Fruit fly (Drosophila melanogaster) whole organism, embryonic: ENCODE data around the gene Mkp3.
A peak's percentile ranks its signal among the peaks of the same experiment; 100 is the strongest.

Experiments used
- Adf1 ChIP-seq: fragments of 200-800 bp; sonication (Bioruptor generic); IDR thresholded peaks from 2 replicates; pipeline ENCODE4 v1.3.6; 2022; ENCODE audit warnings: missing biosample characterization, missing genetic modification characterization
- B-H1 ChIP-seq: fragments of 200-800 bp; sonication (Bioruptor generic); IDR thresholded peaks from 3 replicates; pipeline ENCODE4 v1.3.6; 2022; ENCODE audit warnings: missing biosample characterization, missing genetic modification characterization
- Blimp-1 ChIP-seq: fragments of 200-800 bp; sonication (Bioruptor generic); optimal IDR thresholded peaks from 3 replicates; lab custom pipeline; 2018; ENCODE audit warnings: missing biosample characterization, missing genetic modification characterization, mild to moderate bottlenecking, moderate library complexity, missing genetic modification reagents
- CG10147 ChIP-seq: fragments of 200-800 bp; sonication (Bioruptor generic); optimal IDR thresholded peaks from 2 replicates; lab custom pipeline; 2019; ENCODE audit warnings: missing biosample characterization, mild to moderate bottlenecking, missing genetic modification characterization, moderate library complexity
- CG10431 ChIP-seq: fragments of 200-800 bp; sonication (Bioruptor generic); optimal IDR thresholded peaks from 3 replicates; lab custom pipeline; 2018; ENCODE audit warnings: missing biosample characterization, mild to moderate bottlenecking, missing genetic modification characterization
- CG10543 ChIP-seq: fragments of 200-800 bp; sonication (Bioruptor generic); optimal IDR thresholded peaks from 3 replicates; lab custom pipeline; 2017; ENCODE audit warnings: missing biosample characterization, mild to moderate bottlenecking, missing genetic modification characterization, moderate library complexity
- CG12942 ChIP-seq: fragments of 200-800 bp; sonication (Bioruptor generic); optimal IDR thresholded peaks from 3 replicates; lab custom pipeline; 2016; ENCODE audit warnings: missing biosample characterization, missing genetic modification characterization
- CG13424 ChIP-seq: fragments of 200-800 bp; sonication (Bioruptor generic); optimal IDR thresholded peaks from 2 replicates; lab custom pipeline; 2019; ENCODE audit warnings: missing biosample characterization, mild to moderate bottlenecking, missing genetic modification characterization, moderate library complexity
- CG14710 ChIP-seq: fragments of 200-800 bp; sonication (Bioruptor generic); optimal IDR thresholded peaks from 3 replicates; lab custom pipeline; 2019; ENCODE audit warnings: missing biosample characterization, mild to moderate bottlenecking, missing genetic modification characterization, moderate library complexity
- CG15479 ChIP-seq: fragments of 200-800 bp; sonication (Bioruptor generic); optimal IDR thresholded peaks from 3 replicates; lab custom pipeline; 2019; ENCODE audit warnings: missing biosample characterization, mild to moderate bottlenecking, missing genetic modification characterization, moderate library complexity
- CG1602 ChIP-seq: fragments of 200-800 bp; sonication (Bioruptor generic); optimal IDR thresholded peaks from 3 replicates; lab custom pipeline; 2016; ENCODE audit warnings: missing biosample characterization, missing genetic modification characterization
- CG2875 ChIP-seq: fragments of 200-800 bp; sonication (Bioruptor generic); optimal IDR thresholded peaks from 2 replicates; lab custom pipeline; 2017; ENCODE audit warnings: missing biosample characterization, mild to moderate bottlenecking, missing genetic modification characterization, missing genetic modification reagents
- CG31224 ChIP-seq: fragments of 200-800 bp; sonication (Bioruptor generic); IDR thresholded peaks from 2 replicates; pipeline ENCODE4 v1.3.6; 2022; ENCODE audit warnings: missing biosample characterization, missing genetic modification characterization
- CG31388 ChIP-seq: fragments of 200-800 bp; sonication (Bioruptor generic); optimal IDR thresholded peaks from 2 replicates; lab custom pipeline; 2016; ENCODE audit warnings: missing biosample characterization, missing genetic modification characterization
- CG33557 ChIP-seq: fragments of 200-800 bp; sonication (Bioruptor generic); optimal IDR thresholded peaks from 2 replicates; lab custom pipeline; 2019; ENCODE audit warnings: missing biosample characterization, mild to moderate bottlenecking, missing genetic modification characterization, moderate library complexity
- CG34376 ChIP-seq: fragments of 200-800 bp; sonication (Bioruptor generic); optimal IDR thresholded peaks from 2 replicates; lab custom pipeline; 2018; ENCODE audit warnings: missing biosample characterization, mild to moderate bottlenecking, missing genetic modification characterization
- CG3847 ChIP-seq: fragments of 200-800 bp; sonication (Bioruptor generic); IDR thresholded peaks from 2 replicates; pipeline ENCODE4 v1.3.6; 2022; ENCODE audit warnings: missing biosample characterization, missing genetic modification characterization
- CG3995 ChIP-seq: fragments of 200-800 bp; sonication (Bioruptor generic); optimal IDR thresholded peaks from 3 replicates; lab custom pipeline; 2016; ENCODE audit warnings: missing biosample characterization, missing genetic modification characterization
- CG5245 ChIP-seq: fragments of 200-800 bp; sonication (Bioruptor generic); optimal IDR thresholded peaks from 3 replicates; lab custom pipeline; 2016; ENCODE audit warnings: missing biosample characterization, missing genetic modification characterization
- CG6175 ChIP-seq: fragments of 200-800 bp; sonication (Bioruptor generic); IDR thresholded peaks from 3 replicates; pipeline ENCODE4 v1.3.6; 2022; ENCODE audit warnings: missing biosample characterization, missing genetic modification characterization
- CG6791 ChIP-seq: fragments of 200-800 bp; sonication (Bioruptor generic); IDR thresholded peaks from 3 replicates; pipeline ENCODE4 v1.3.6; 2022; ENCODE audit warnings: missing biosample characterization, missing genetic modification characterization; ENCODE audit not compliant: partially characterized antibody
- CG7357 ChIP-seq: fragments of 200-800 bp; sonication (Bioruptor generic); IDR thresholded peaks from 3 replicates; pipeline ENCODE4 v1.3.6; 2022; ENCODE audit warnings: missing biosample characterization, missing genetic modification characterization
- Camta ChIP-seq: fragments of 200-800 bp; sonication (Bioruptor generic); optimal IDR thresholded peaks from 2 replicates; lab custom pipeline; 2016; ENCODE audit warnings: missing biosample characterization, missing genetic modification characterization
- CrebB ChIP-seq: fragments of 200-800 bp; sonication (Bioruptor generic); optimal IDR thresholded peaks from 3 replicates; lab custom pipeline; 2018; ENCODE audit warnings: missing biosample characterization, mild to moderate bottlenecking, missing genetic modification characterization
- ERR ChIP-seq: fragments of 200-800 bp; sonication (Bioruptor generic); optimal IDR thresholded peaks from 2 replicates; lab custom pipeline; 2016; ENCODE audit warnings: missing biosample characterization, missing genetic modification characterization
- Fer2 ChIP-seq: fragments of 200-800 bp; sonication (Bioruptor generic); optimal IDR thresholded peaks from 2 replicates; lab custom pipeline; 2018; ENCODE audit warnings: missing biosample characterization, mild to moderate bottlenecking, missing genetic modification characterization, moderate library complexity
- Hmr ChIP-seq: fragments of 200-800 bp; sonication (Bioruptor generic); optimal IDR thresholded peaks from 3 replicates; lab custom pipeline; 2017; ENCODE audit warnings: mild to moderate bottlenecking, missing biosample characterization, missing genetic modification reagents, missing genetic modification characterization
- Jarid2 ChIP-seq: fragments of 200-800 bp; sonication (Bioruptor generic); optimal IDR thresholded peaks from 3 replicates; lab custom pipeline; 2017; ENCODE audit warnings: mild to moderate bottlenecking, missing biosample characterization, missing genetic modification reagents, missing genetic modification characterization
- Kr ChIP-seq: fragments of 200-800 bp; sonication (Bioruptor generic); optimal IDR thresholded peaks from 2 replicates; lab custom pipeline; 2017; ENCODE audit warnings: missing biosample characterization, mild to moderate bottlenecking, missing genetic modification characterization
- Nf-YB ChIP-seq: fragments of 200-800 bp; sonication (Bioruptor generic); optimal IDR thresholded peaks from 3 replicates; lab custom pipeline; 2019; ENCODE audit warnings: missing biosample characterization, mild to moderate bottlenecking, missing genetic modification characterization, moderate library complexity
- Opbp ChIP-seq: fragments of 200-800 bp; sonication (Bioruptor generic); IDR thresholded peaks from 3 replicates; pipeline ENCODE4 v1.3.6; 2022; ENCODE audit warnings: missing biosample characterization, missing genetic modification characterization; ENCODE audit not compliant: partially characterized antibody
- Optix ChIP-seq: fragments of 200-800 bp; sonication (Bioruptor generic); IDR thresholded peaks from 3 replicates; pipeline ENCODE4 v1.3.6; 2022; ENCODE audit warnings: missing biosample characterization, missing genetic modification characterization
- Six4 ChIP-seq: fragments of 200-800 bp; sonication (Bioruptor generic); optimal IDR thresholded peaks from 2 replicates; lab custom pipeline; 2016; ENCODE audit warnings: missing biosample characterization, missing genetic modification characterization
- Usf ChIP-seq: fragments of 200-800 bp; sonication (Bioruptor generic); optimal IDR thresholded peaks from 2 replicates; lab custom pipeline; 2017; ENCODE audit warnings: missing genotype, missing biosample characterization, missing genetic modification characterization
- corto ChIP-seq: fragments of 200-800 bp; sonication (Bioruptor generic); optimal IDR thresholded peaks from 2 replicates; lab custom pipeline; 2016; ENCODE audit warnings: missing biosample characterization, mild to moderate bottlenecking, missing genetic modification characterization, moderate library complexity
- dm ChIP-seq: fragments of 200-800 bp; sonication (Bioruptor generic); optimal IDR thresholded peaks from 3 replicates; lab custom pipeline; 2016; ENCODE audit warnings: missing biosample characterization, missing genetic modification characterization
- ewg ChIP-seq: fragments of 200-800 bp; sonication (Bioruptor generic); optimal IDR thresholded peaks from 3 replicates; lab custom pipeline; 2017; ENCODE audit warnings: mild to moderate bottlenecking, missing biosample characterization, missing genetic modification reagents, missing genetic modification characterization
- gcm ChIP-seq: fragments of 200-800 bp; sonication (Bioruptor generic); optimal IDR thresholded peaks from 2 replicates; lab custom pipeline; 2019; ENCODE audit warnings: missing biosample characterization, mild to moderate bottlenecking, missing genetic modification characterization, moderate library complexity
- hkb ChIP-seq, 2 experiments: fragments of 200-800 bp in 1 of 2; fragments of >200 bp in 1 of 2; sonication (Bioruptor generic) in 1 of 2; IDR thresholded peaks in 1 of 2; optimal IDR thresholded peaks in 1 of 2; 2 replicates each; pipeline versions ENCODE4 v1.3.6 to Lab custom; 2017 to 2022; ENCODE audit warnings: missing biosample characterization in 1 of 2, missing genetic modification characterization in 1 of 2
- lbe ChIP-seq: fragments of 200-800 bp; sonication (Bioruptor generic); optimal IDR thresholded peaks from 2 replicates; lab custom pipeline; 2016; ENCODE audit warnings: missing biosample characterization, mild to moderate bottlenecking, missing genetic modification characterization
- lola ChIP-seq, 3 experiments: fragments of >200 bp in 2 of 3; fragments of 200-800 bp in 1 of 3; sonication (Bioruptor generic) in 1 of 3; optimal IDR thresholded peaks; 2 replicates each; lab custom pipeline; 2017 to 2019; ENCODE audit warnings: missing biosample characterization in 3 of 3, missing genetic modification characterization in 3 of 3, mild to moderate bottlenecking in 1 of 3, moderate library complexity in 1 of 3
- tio ChIP-seq: fragments of 200-800 bp; sonication (Bioruptor generic); optimal IDR thresholded peaks from 2 replicates; lab custom pipeline; 2017; ENCODE audit warnings: missing biosample characterization, missing genetic modification characterization, inconsistent platforms
- toy ChIP-seq: fragments of 200-800 bp; sonication (Bioruptor generic); IDR thresholded peaks from 2 replicates; pipeline ENCODE4 v1.3.6; 2022; ENCODE audit warnings: missing biosample characterization, missing genetic modification characterization
- trem ChIP-seq: fragments of 200-800 bp; optimal IDR thresholded peaks from 3 replicates; lab custom pipeline; 2019; ENCODE audit warnings: missing biosample characterization, mild to moderate bottlenecking, missing genetic modification characterization, moderate library complexity
- twi ChIP-seq: fragments of 200-800 bp; optimal IDR thresholded peaks from 2 replicates; lab custom pipeline; 2019; ENCODE audit warnings: missing biosample characterization, mild to moderate bottlenecking, missing genetic modification characterization, moderate library complexity
- vnd ChIP-seq: fragments of 200-800 bp; sonication (Bioruptor generic); IDR thresholded peaks from 3 replicates; pipeline ENCODE4 v1.3.6; 2022; ENCODE audit warnings: missing biosample characterization, missing genetic modification characterization; ENCODE audit not compliant: partially characterized antibody

The Mkp3 gene

DNA sequence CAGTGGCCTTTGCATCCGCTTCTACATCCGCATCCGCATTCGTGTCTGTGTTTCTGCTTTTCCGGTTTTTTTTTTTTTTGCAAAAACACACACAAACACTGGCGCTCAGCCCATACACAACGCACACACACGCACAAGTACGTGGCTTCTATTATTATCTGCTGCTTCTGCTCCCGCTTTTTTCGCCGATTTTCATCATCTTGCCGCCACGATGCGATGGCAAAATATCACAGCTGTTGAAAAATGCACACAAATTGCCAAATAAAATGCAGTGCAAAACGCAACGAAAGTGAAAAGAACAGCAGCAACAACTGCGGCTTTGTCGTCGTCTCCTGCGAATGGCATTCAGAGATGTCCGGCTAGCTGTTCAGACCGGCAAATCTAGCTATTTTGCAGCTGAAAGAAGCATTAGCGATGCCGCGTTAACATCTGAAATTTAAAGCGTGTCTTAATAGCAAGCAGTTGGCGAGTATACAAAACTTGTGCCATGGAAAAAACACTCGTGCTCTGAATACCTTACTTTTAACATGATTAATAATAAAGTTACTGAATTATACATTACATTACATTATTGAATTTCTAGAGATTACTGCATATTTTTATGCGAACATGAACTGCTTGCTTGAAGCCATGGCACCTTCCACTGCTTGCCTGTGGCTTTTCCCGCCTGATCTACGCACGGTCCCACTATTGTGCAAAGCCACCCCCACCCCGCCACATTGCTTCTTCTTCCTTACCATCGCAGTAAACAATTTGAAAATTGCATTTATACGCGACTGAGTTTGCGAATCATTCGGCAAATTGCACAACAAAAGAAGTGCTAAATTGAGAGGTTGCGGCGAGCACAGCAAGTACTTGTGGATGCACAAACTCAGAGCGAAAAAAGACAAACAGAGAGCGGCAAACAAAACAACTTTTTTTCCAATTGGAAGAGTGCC lies 23.5 kb downstream of the Mkp3 start, which contains the start of the genes Ugt316A1 and Sfxn2 (continued):
- peak; percentile 43 for TF ChIP-seq CG34376
- peak; percentile 100 for TF ChIP-seq Blimp-1
- peak; percentile 22 for TF ChIP-seq CG1602
- TF ChIP-seq CG6175, result no peak
- TF ChIP-seq corto, result no peak
- peak; percentile 55 for TF ChIP-seq CrebB
- peak; percentile 93 for TF ChIP-seq CG15479 (GFP tag; lab: Kevin White, UChicago)
- TF ChIP-seq CG12942, result peak; percentile 30
- peak; percentile 12 for TF ChIP-seq twi (tag; lab: Kevin White, UChicago)
- TF ChIP-seq CG10543 (GFP tag; lab: Kevin White, UChicago), result no peak
- TF ChIP-seq CG3995 (GFP tag; lab: Kevin White, UChicago), result no peak
- TF ChIP-seq vnd (GFP tag; lab: Robert Waterston, UW), result no peak
- peak; percentile 51; the same call in 1 of the 3 replicates for TF ChIP-seq Optix
- no peak for TF ChIP-seq CG2875 (GFP tag; lab: Kevin White, UChicago)
- TF ChIP-seq toy (GFP tag; lab: Robert Waterston, UW), result no peak
- peak; percentile 1 for TF ChIP-seq lbe (GFP tag; lab: Kevin White, UChicago)
- peak; percentile 9 for TF ChIP-seq Camta (GFP tag; lab: Kevin White, UChicago)
- no peak for TF ChIP-seq tio (GFP tag; lab: Kevin White, UChicago)
- TF ChIP-seq ewg (GFP tag; lab: Kevin White, UChicago), result peak; percentile 46
- TF ChIP-seq CG5245 (GFP tag; lab: Kevin White, UChicago), result peak; percentile 16
- peak in 2 of 3 experiments; percentile 35 to 62 for TF ChIP-seq lola (GFP tag; optimal IDR thresholded peaks at IDR 0.05; lab: Kevin White, UChicago)
- TF ChIP-seq Opbp (GFP tag; lab: Robert Waterston, UW), result no peak; the same call in 2 of the 3 replicates
- peak; percentile 54 for TF ChIP-seq CG13424 (tag; lab: Kevin White, UChicago)
- no peak for TF ChIP-seq CG31388 (GFP tag; lab: Kevin White, UChicago)
- TF ChIP-seq Adf1 (GFP tag; lab: Robert Waterston, UW), result no peak; the same call in 1 of the 2 replicates
- peak; percentile 35 for TF ChIP-seq CG33557
- TF ChIP-seq trem, result peak; percentile 76
- peak; percentile 98 for TF ChIP-seq hkb (optimal IDR thresholded peaks at IDR 0.05; lab: Kevin White, UChicago)
- TF ChIP-seq hkb (GFP tag; IDR thresholded peaks at IDR 0.05; lab: Robert Waterston, UW), result no peak
- no peak for TF ChIP-seq Nf-YB
- TF ChIP-seq CG10431 (GFP tag; lab: Kevin White, UChicago), result no peak
- TF ChIP-seq B-H1 (GFP tag; lab: Robert Waterston, UW), result 0 out of 3 replicates have a peak, but pooled peaks have one; percentile 34
- TF ChIP-seq Six4 (GFP tag; lab: Kevin White, UChicago), result no peak
- peak; percentile 66 for TF ChIP-seq CG14710 (tag; lab: Kevin White, UChicago)
- TF ChIP-seq CG6791 (GFP tag; lab: Robert Waterston, UW), result 0 out of 3 replicates have a peak, but pooled peaks have one; percentile 10
- TF ChIP-seq gcm, result peak; percentile 16
- TF ChIP-seq Jarid2 (GFP tag; lab: Kevin White, UChicago), result peak; percentile 34
- peak; percentile 70 for TF ChIP-seq CG3847 (GFP tag; lab: Robert Waterston, UW)
- no peak for TF ChIP-seq Kr (GFP tag; lab: Kevin White, UChicago)
- no peak for TF ChIP-seq Usf (GFP tag; lab: Kevin White, UChicago)
- peak; percentile 33; the same call in 1 of the 3 replicates for TF ChIP-seq CG7357
- TF ChIP-seq Hmr (GFP tag; lab: Kevin White, UChicago), result peak; percentile 72
- TF ChIP-seq CG31224 (GFP tag; lab: Robert Waterston, UW), result no peak
- TF ChIP-seq Fer2 (tag; lab: Kevin White, UChicago), result no peak
- TF ChIP-seq ERR, result no peak
- TF ChIP-seq CG10147 (GFP tag; lab: Kevin White, UChicago), result peak; percentile 39
- peak; percentile 25 for TF ChIP-seq dm
